Worm (Caenorhabditis elegans) whole organism, L4 larva: ENCODE measurements around the gene mrt-2.

Experiments used
- D1046.2 ChIP-seq: fragments of 200-800 bp; sonication (Bioruptor generic); IDR thresholded peaks from 2 replicates; pipeline ENCODE4 v1.3.6; 2022; ENCODE audit warnings: missing genetic modification characterization, missing compliant biosample characterization
- F37D6.2 ChIP-seq: sonication (generic microtip); optimal IDR thresholded peaks from 2 replicates; lab custom pipeline; 2016; ENCODE audit warnings: mild to moderate bottlenecking, missing genetic modification characterization, missing compliant biosample characterization
- F49E8.2 ChIP-seq: sonication (generic microtip); optimal IDR thresholded peaks from 2 replicates; lab custom pipeline; 2016; ENCODE audit warnings: missing compliant biosample characterization, mild to moderate bottlenecking, missing genetic modification characterization, borderline replicate concordance
- R02D3.7 ChIP-seq: fragments of 150-350 bp; sonication (generic microtip); optimal IDR thresholded peaks from 3 replicates; lab custom pipeline; 2014; ENCODE audit warnings: missing biosample characterization, missing genetic modification characterization
- T20F7.1 ChIP-seq: fragments of 200-800 bp; sonication (Bioruptor generic); optimal IDR thresholded peaks from 2 replicates; lab custom pipeline; 2018; ENCODE audit warnings: mild to moderate bottlenecking, missing genetic modification characterization, missing compliant biosample characterization
- Y105C5A.15 ChIP-seq: fragments of 200-800 bp; sonication (Bioruptor generic); IDR thresholded peaks from 2 replicates; pipeline ENCODE4 v1.3.6; 2022; ENCODE audit warnings: missing genetic modification characterization, missing compliant biosample characterization
- Y48G9A.11 ChIP-seq: fragments of 200-800 bp; sonication (Bioruptor generic); IDR thresholded peaks from 2 replicates; pipeline ENCODE4 v1.3.6; 2022; ENCODE audit warnings: missing genetic modification reagents, missing genetic modification characterization, missing compliant biosample characterization
- aha-1 ChIP-seq: fragments of 150-350 bp; peaks from one replicate; lab custom pipeline; 2014; ENCODE audit warnings: missing biosample characterization, missing genetic modification characterization
- arid-1 ChIP-seq: fragments of 200-800 bp; sonication (Bioruptor generic); conservative IDR thresholded peaks from 2 replicates; pipeline ENCODE4 v1.3.6; 2022; ENCODE audit warnings: missing genetic modification reagents, missing genetic modification characterization, missing compliant biosample characterization
- ceh-32 ChIP-seq: sonication (generic microtip); optimal IDR thresholded peaks from 2 replicates; lab custom pipeline; 2016; ENCODE audit warnings: mild to moderate bottlenecking, missing genetic modification characterization, missing compliant biosample characterization; ENCODE audit not compliant: poor library complexity
- cey-2 ChIP-seq: sonication (generic microtip); optimal IDR thresholded peaks from 3 replicates; lab custom pipeline; 2017; ENCODE audit warnings: missing genetic modification characterization, mild to moderate bottlenecking, missing compliant biosample characterization, antibody characterized with exemption, borderline replicate concordance; ENCODE audit not compliant: insufficient read depth
- ctbp-1 ChIP-seq: fragments of 200-800 bp; sonication (Bioruptor generic); IDR thresholded peaks from 2 replicates; pipeline ENCODE4 v1.3.6; 2022; ENCODE audit warnings: missing genetic modification reagents, missing genetic modification characterization, missing compliant biosample characterization
- daf-19 ChIP-seq: fragments of 200-800 bp; sonication (Bioruptor generic); conservative IDR thresholded peaks from 2 replicates; pipeline ENCODE4 v1.3.6; 2022; ENCODE audit warnings: missing genetic modification characterization, missing compliant biosample characterization
- dmd-6 ChIP-seq: fragments of 200-800 bp; sonication (Bioruptor generic); IDR thresholded peaks from 2 replicates; pipeline ENCODE4 v1.3.6; 2022; ENCODE audit warnings: missing genetic modification reagents, missing genetic modification characterization, missing compliant biosample characterization
- dpl-1 ChIP-seq: fragments of 150-350 bp; optimal IDR thresholded peaks from 2 replicates; lab custom pipeline; 2014; ENCODE audit warnings: missing biosample characterization, missing genetic modification reagents, missing genetic modification characterization
- fos-1 ChIP-seq: fragments of 150-350 bp; optimal IDR thresholded peaks from 2 replicates; lab custom pipeline; 2014; ENCODE audit warnings: missing biosample characterization, missing genetic modification characterization
- hlh-11 ChIP-seq: fragments of 200-800 bp; sonication (Bioruptor generic); optimal IDR thresholded peaks from 2 replicates; lab custom pipeline; 2018; ENCODE audit warnings: mild to moderate bottlenecking, missing genetic modification characterization, missing compliant biosample characterization
- lin-13 ChIP-seq: fragments of 150-350 bp; optimal IDR thresholded peaks from 2 replicates; lab custom pipeline; 2014; ENCODE audit warnings: missing biosample characterization, missing genetic modification reagents, missing genetic modification characterization
- lin-15B ChIP-seq: fragments of 150-350 bp; sonication (generic microtip); optimal IDR thresholded peaks from 3 replicates; lab custom pipeline; 2014; ENCODE audit warnings: missing biosample characterization, missing genetic modification characterization
- lir-3 ChIP-seq: sonication (generic microtip); optimal IDR thresholded peaks from 2 replicates; lab custom pipeline; 2016; ENCODE audit warnings: mild to moderate bottlenecking, missing genetic modification characterization, missing compliant biosample characterization
- mdl-1 ChIP-seq, 2 experiments: fragments of 150-350 bp in 1 of 2; sonication (generic microtip) in 1 of 2; optimal IDR thresholded peaks; 2 replicates each; lab custom pipeline; 2014 to 2017; ENCODE audit warnings: missing biosample characterization in 2 of 2, missing genetic modification characterization in 2 of 2
- mes-2 ChIP-seq: sonication (generic microtip); optimal IDR thresholded peaks from 2 replicates; lab custom pipeline; 2016; ENCODE audit warnings: missing genotype, mild to moderate bottlenecking, missing genetic modification characterization, missing compliant biosample characterization; ENCODE audit not compliant: poor library complexity, severe bottlenecking
- mxl-3 ChIP-seq: fragments of 200-800 bp; sonication (Bioruptor generic); optimal IDR thresholded peaks from 2 replicates; lab custom pipeline; 2018; ENCODE audit warnings: mild to moderate bottlenecking, missing genetic modification characterization, missing compliant biosample characterization
- nhr-102 ChIP-seq: sonication (generic microtip); optimal IDR thresholded peaks from 2 replicates; lab custom pipeline; 2016; ENCODE audit warnings: mild to moderate bottlenecking, missing genetic modification characterization, moderate library complexity, missing compliant biosample characterization
- nhr-11 ChIP-seq: fragments of 150-350 bp; optimal IDR thresholded peaks from 2 replicates; lab custom pipeline; 2014; ENCODE audit warnings: missing biosample characterization, missing genetic modification characterization
- nhr-111 ChIP-seq: fragments of 200-800 bp; sonication (Bioruptor generic); optimal IDR thresholded peaks from 2 replicates; lab custom pipeline; 2018; ENCODE audit warnings: mild to moderate bottlenecking, missing genetic modification characterization, missing compliant biosample characterization
- nhr-25 ChIP-seq: sonication (generic microtip); optimal IDR thresholded peaks from 2 replicates; lab custom pipeline; 2017; ENCODE audit warnings: missing genetic modification characterization, mild to moderate bottlenecking, missing compliant biosample characterization, antibody characterized with exemption, moderate library complexity, borderline replicate concordance; ENCODE audit not compliant: insufficient read depth
- nhr-28 ChIP-seq: fragments of 150-350 bp; optimal IDR thresholded peaks from 2 replicates; lab custom pipeline; 2014; ENCODE audit warnings: missing biosample characterization, missing genetic modification characterization
- nhr-48 ChIP-seq: sonication (generic microtip); optimal IDR thresholded peaks from 2 replicates; lab custom pipeline; 2016; ENCODE audit warnings: mild to moderate bottlenecking, missing genetic modification characterization, missing compliant biosample characterization
- pha-4 ChIP-seq, 2 experiments: fragments of 150-350 bp in 1 of 2; fragments of 200-800 bp in 1 of 2; sonication (Bioruptor generic) in 1 of 2; IDR thresholded peaks in 1 of 2; optimal IDR thresholded peaks in 1 of 2; 2 replicates each; pipeline versions ENCODE4 v1.3.6 to Lab custom; 2014 to 2022; ENCODE audit warnings: missing genetic modification characterization in 2 of 2, missing genetic modification reagents in 2 of 2, missing biosample characterization in 1 of 2, missing compliant biosample characterization in 1 of 2
- tag-97 ChIP-seq: fragments of 200-800 bp; sonication (Bioruptor generic); IDR thresholded peaks from 2 replicates; pipeline ENCODE4 v1.3.6; 2022; ENCODE audit warnings: missing genetic modification characterization, missing compliant biosample characterization
- unc-62 ChIP-seq, 3 experiments: fragments of 150-350 bp in 1 of 3; sonication (generic microtip); optimal IDR thresholded peaks in 2 of 3; peaks in 1 of 3; 1 replicate in 1 of 3; 2 replicates in 2 of 3; lab custom pipeline; 2014 to 2017; ENCODE audit warnings: missing biosample characterization in 3 of 3, missing genetic modification characterization in 3 of 3, missing genetic modification reagents in 3 of 3, missing genotype in 1 of 3

mrt-2 gene

ce11 chrIII:11738482-11738881 lies 8.1 kb upstream of the mrt-2 start (continued):
- TF ChIP-seq ctbp-1 (GFP tag; lab: Robert Waterston, UW) = 0 out of 2 replicates have a peak, but pooled peaks have one; percentile 36
- TF ChIP-seq F49E8.2 (tag; lab: Kevin White, UChicago) = no peak
- TF ChIP-seq T20F7.1 (GFP tag; lab: Kevin White, UChicago) = no peak
- TF ChIP-seq tag-97 (GFP tag; lab: Robert Waterston, UW) = no peak
- TF ChIP-seq nhr-102 (tag; lab: Kevin White, UChicago) = no peak
- TF ChIP-seq mdl-1 (tag; optimal IDR thresholded peaks at IDR 0.05; lab: Kevin White, UChicago) = peak in 1 of 2 experiments; percentile 25
- TF ChIP-seq lir-3 (tag; lab: Kevin White, UChicago) = no peak
- peak; percentile 53 for TF ChIP-seq hlh-11 (tag; lab: Kevin White, UChicago)
- peak; percentile 25 for TF ChIP-seq nhr-28 (tag; lab: Kevin White, UChicago)
- TF ChIP-seq, all 104 proteins: peak for 15

ce11 chrIII:11740868-11741267 lies 5.7 kb upstream of the mrt-2 start:
- TF ChIP-seq nhr-11 (tag; lab: Kevin White, UChicago) (no peak), mes-2 (tag; lab: Kevin White, UChicago) (no peak), nhr-48 (tag; lab: Kevin White, UChicago) (no peak), arid-1 (GFP tag; lab: Robert Waterston, UW) (no peak), Y105C5A.15 (no peak), pha-4 (GFP tag; IDR thresholded peaks at IDR 0.05; lab: Robert Waterston, UW) (no peak), pha-4 (tag; optimal IDR thresholded peaks at IDR 0.05; lab: Kevin White, UChicago) (peak; percentile 71), nhr-102 (tag; lab: Kevin White, UChicago) (no peak), nhr-25 (no peak), Y48G9A.11 (GFP tag; lab: Robert Waterston, UW) (no peak), aha-1 (tag; lab: Kevin White, UChicago) (peak; percentile 46), nhr-111 (GFP tag; lab: Kevin White, UChicago) (no peak), dpl-1 (GFP tag; lab: Kevin White, UChicago) (peak; percentile 3)
- TF ChIP-seq, all 104 proteins: peak for 3

- no peak for TF ChIP-seq nhr-25
- TF ChIP-seq ceh-32 (tag; lab: Kevin White, UChicago) = no peak
- TF ChIP-seq D1046.2 (GFP tag; lab: Robert Waterston, UW) = no peak
- no peak for TF ChIP-seq F37D6.2 (tag; lab: Kevin White, UChicago)
- no peak for TF ChIP-seq R02D3.7
- no peak for TF ChIP-seq arid-1 (GFP tag; lab: Robert Waterston, UW)
- no peak for TF ChIP-seq daf-19 (GFP tag; lab: Robert Waterston, UW)
- TF ChIP-seq lin-15B = no peak
- no peak for TF ChIP-seq mxl-3 (GFP tag; lab: Kevin White, UChicago)
- no peak for TF ChIP-seq lin-13 (GFP tag; lab: Kevin White, UChicago)
These were observed 4.4 kb upstream of the mrt-2 start for ce11 chrIII:11742191-11742590.

- TF ChIP-seq aha-1 (tag; lab: Kevin White, UChicago) = peak; percentile 46
- TF ChIP-seq cey-2 (tag; lab: Kevin White, UChicago) = no peak
- peak in 1 of 2 experiments; percentile 92 for TF ChIP-seq unc-62 (GFP tag; optimal IDR thresholded peaks at IDR 0.05 in 1 of 2; lab: Kevin White, UChicago)
- no peak for TF ChIP-seq unc-62 (tag; optimal IDR thresholded peaks at IDR 0.05; lab: Kevin White, UChicago)
- TF ChIP-seq fos-1 (tag; lab: Kevin White, UChicago) = no peak
- no peak for TF ChIP-seq dmd-6 (GFP tag; lab: Robert Waterston, UW)
These were observed 3.7 kb downstream of the mrt-2 start for ce11 chrIII:11750232-11750631.
